Fruit fly (Drosophila melanogaster) Kc167 (cell line): ENCODE data around the gene CG9018.

Source experiments
- Myc ChIP-seq: fragments of >200 bp; optimal IDR thresholded peaks from 2 replicates; lab custom pipeline; 2017; ENCODE audit warnings: missing external identifiers
- Sin3A ChIP-seq: fragments of >200 bp; optimal IDR thresholded peaks from 2 replicates; lab custom pipeline; 2018; ENCODE audit warnings: missing external identifiers
- h ChIP-seq: fragments of >200 bp; optimal IDR thresholded peaks from 3 replicates; lab custom pipeline; 2018; ENCODE audit warnings: missing external identifiers
- insv ChIP-seq: fragments of >200 bp; optimal IDR thresholded peaks from 3 replicates; lab custom pipeline; 2018; ENCODE audit warnings: missing external identifiers
- psq ChIP-seq: fragments of >200 bp; optimal IDR thresholded peaks from 2 replicates; lab custom pipeline; 2017; ENCODE audit warnings: missing external identifiers
- ttk ChIP-seq: sonication (Bioruptor generic); optimal IDR thresholded peaks from 2 replicates; lab custom pipeline; 2017; ENCODE audit warnings: missing external identifiers

- no peak for TF ChIP-seq h
- TF ChIP-seq psq = no peak
- no peak for TF ChIP-seq ttk
- TF ChIP-seq Myc (lab: Kevin White, UChicago) = no peak
- TF ChIP-seq insv (lab: Kevin White, UChicago) = no peak
- no peak for TF ChIP-seq Sin3A (lab: Kevin White, UChicago)
Measured at dm6 chr3L:2229172-2229696, 7.6 kb downstream of the CG9018 start, which contains the start of gene Oseg2.
